Worm (Caenorhabditis elegans) whole organism, midembryonic: ENCODE data around the gene F14F3.5.

Source experiments
- flt-1 ChIP-seq: fragments of 200-800 bp; sonication (Bioruptor generic); IDR thresholded peaks from 2 replicates; pipeline ENCODE4 v1.3.6; 2022; ENCODE audit warnings: missing genetic modification characterization, missing compliant biosample characterization
- ztf-29 ChIP-seq: fragments of 200-800 bp; sonication (Bioruptor generic); IDR thresholded peaks from 2 replicates; pipeline ENCODE4 v1.3.6; 2022; ENCODE audit warnings: missing genetic modification reagents, missing genetic modification characterization, missing compliant biosample characterization

ce11 chrX:10491044-10491443, 38.0 kb downstream of the F14F3.5 start, which contains the start of gene C33D3.5:
- TF ChIP-seq flt-1 (GFP tag; lab: Robert Waterston, UW) (no peak), ztf-29 (GFP tag; lab: Robert Waterston, UW) (no peak)
